Fruit fly (Drosophila melanogaster) whole organism, prepupa: Measurements from ENCODE around the gene CG12011.

Experiments used
- CG15336 ChIP-seq: fragments of 200-800 bp; sonication (Bioruptor generic); IDR thresholded peaks from 2 replicates; pipeline ENCODE4 v1.3.6; 2022; ENCODE audit warnings: missing biosample characterization, missing genetic modification characterization
- CG6808 ChIP-seq: fragments of 200-800 bp; sonication (Bioruptor generic); optimal IDR thresholded peaks from 3 replicates; lab custom pipeline; 2017; ENCODE audit warnings: missing biosample characterization, missing genetic modification characterization, mild to moderate bottlenecking, moderate library complexity, missing genetic modification reagents
- Eip75B ChIP-seq: fragments of 200-800 bp; sonication (Bioruptor generic); optimal IDR thresholded peaks from 3 replicates; lab custom pipeline; 2016; ENCODE audit warnings: missing biosample characterization, missing genetic modification characterization
- Gug ChIP-seq: fragments of 200-800 bp; sonication (Bioruptor generic); IDR thresholded peaks from 2 replicates; pipeline ENCODE4 v1.3.6; 2022; ENCODE audit warnings: missing biosample characterization, missing genetic modification characterization
- lz ChIP-seq: fragments of 200-800 bp; sonication (Bioruptor generic); optimal IDR thresholded peaks from 3 replicates; lab custom pipeline; 2016; ENCODE audit warnings: missing biosample characterization, missing genetic modification characterization
- salr ChIP-seq, 2 experiments: fragments of 200-800 bp; sonication (Bioruptor generic); optimal IDR thresholded peaks; 3 replicates each; lab custom pipeline; 2016 to 2018; ENCODE audit warnings: missing biosample characterization in 2 of 2, missing genetic modification characterization in 2 of 2, mild to moderate bottlenecking in 1 of 2

- TF ChIP-seq salr (GFP tag; optimal IDR thresholded peaks at IDR 0.05; lab: Kevin White, UChicago) (no peak), Gug (no peak), CG15336 (GFP tag; lab: Robert Waterston, UW) (no peak), CG6808 (GFP tag; lab: Kevin White, UChicago) (no peak), Eip75B (no peak), lz (GFP tag; lab: Kevin White, UChicago) (no peak)
Measured at dm6 chr3L:1670008-1670407, 24.4 kb upstream of the CG12011 start, which contains the start of gene RabX5.
